Fruit fly (Drosophila melanogaster): ENCODE measurements around the gene vnd.

- TF ChIP-seq Sin3A (optimal IDR thresholded peaks at IDR 0.05): no peak
- no peak for TF ChIP-seq ttk (optimal IDR thresholded peaks at IDR 0.05)
- TF ChIP-seq insv (optimal IDR thresholded peaks at IDR 0.05): no peak
- TF ChIP-seq psq (optimal IDR thresholded peaks at IDR 0.05): no peak
Observed at dm6 chrX:598322-599057, 16.6 kb downstream of the vnd start.
